Fruit fly (Drosophila melanogaster): ENCODE results near the gene Gr89a.

DNA sequence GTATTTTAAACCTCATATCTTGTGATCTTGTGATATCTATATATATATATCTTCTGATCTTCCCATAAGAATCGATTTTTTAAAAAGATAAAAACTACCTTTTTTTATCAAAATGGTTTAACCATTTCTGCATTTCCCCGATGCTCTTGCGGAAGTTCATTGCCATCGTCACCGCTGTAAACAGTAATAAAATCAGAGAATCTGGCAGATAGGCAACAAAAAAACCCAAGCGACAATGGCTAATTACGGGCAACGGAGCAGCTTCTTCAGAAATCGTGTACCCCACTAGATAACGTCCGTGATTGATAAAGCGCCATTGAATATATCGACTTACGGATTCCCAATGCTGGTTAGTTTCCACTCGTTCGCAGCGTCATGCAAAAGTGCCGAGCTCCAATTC is 44.6 kb downstream of the Gr89a start, which contains the start of gene CG10405:
- TF ChIP-seq CG5204 (GFP tag; optimal IDR thresholded peaks at IDR 0.05) (no peak), bab1 (GFP tag; optimal IDR thresholded peaks at IDR 0.05) (no peak), Mnt (GFP tag; optimal IDR thresholded peaks at IDR 0.05) (no peak), cic (GFP tag; optimal IDR thresholded peaks at IDR 0.05) (no peak), pad (GFP tag; optimal IDR thresholded peaks at IDR 0.05) (no peak), CG1620 (GFP tag; optimal IDR thresholded peaks at IDR 0.05) (no peak), ovo (GFP tag; optimal IDR thresholded peaks at IDR 0.05) (no peak), kay (GFP tag; ENCODE audit: borderline replicate concordance) (no peak), tj (GFP tag; optimal IDR thresholded peaks at IDR 0.05) (no peak), Hr96 (GFP tag; optimal IDR thresholded peaks at IDR 0.05) (no peak), Clk (GFP tag; optimal IDR thresholded peaks at IDR 0.05) (no peak)
